Fruit fly (Drosophila melanogaster) whole organism: ENCODE measurements around the gene Dus3.

Experiments
- CG8478 ChIP-seq: fragments of >200 bp; optimal IDR thresholded peaks from 2 replicates; lab custom pipeline; 2018; ENCODE audit warnings: inconsistent platforms
- Dll ChIP-seq: fragments of >200 bp; optimal IDR thresholded peaks from 2 replicates; lab custom pipeline; 2017
- EcR ChIP-seq, 2 experiments: fragments of >200 bp; optimal IDR thresholded peaks; 2 replicates each; lab custom pipeline; 2017; ENCODE audit warnings: missing biosample characterization in 2 of 2, missing genetic modification characterization in 2 of 2, missing genetic modification reagents in 2 of 2
- pan ChIP-seq: fragments of >200 bp; optimal IDR thresholded peaks from 2 replicates; lab custom pipeline; 2017
- psq ChIP-seq: fragments of >200 bp; optimal IDR thresholded peaks from 2 replicates; lab custom pipeline; 2017
- usp ChIP-seq: fragments of >200 bp; optimal IDR thresholded peaks from 2 replicates; lab custom pipeline; 2017; ENCODE audit warnings: missing biosample characterization, missing genetic modification characterization, mixed read lengths

The Dus3 gene

dm6 chr2L:19758511-19759128 lies at the start of gene Dus3, which contains the start of gene CG10628:
Gene Dus3, plus strand, starts transcription at chr2L:19758879.
Gene CG10628, minus strand, starts transcription at chr2L:19758615.
- no peak for TF ChIP-seq usp (GFP tag; lab: Kevin White, UChicago)
- TF ChIP-seq CG8478: no peak
- TF ChIP-seq Dll (lab: Kevin White, UChicago): no peak
- no peak for TF ChIP-seq psq
- no peak for TF ChIP-seq EcR (GFP tag; optimal IDR thresholded peaks at IDR 0.05; lab: Kevin White, UChicago)
- no peak for TF ChIP-seq pan (lab: Kevin White, UChicago)

DNA sequence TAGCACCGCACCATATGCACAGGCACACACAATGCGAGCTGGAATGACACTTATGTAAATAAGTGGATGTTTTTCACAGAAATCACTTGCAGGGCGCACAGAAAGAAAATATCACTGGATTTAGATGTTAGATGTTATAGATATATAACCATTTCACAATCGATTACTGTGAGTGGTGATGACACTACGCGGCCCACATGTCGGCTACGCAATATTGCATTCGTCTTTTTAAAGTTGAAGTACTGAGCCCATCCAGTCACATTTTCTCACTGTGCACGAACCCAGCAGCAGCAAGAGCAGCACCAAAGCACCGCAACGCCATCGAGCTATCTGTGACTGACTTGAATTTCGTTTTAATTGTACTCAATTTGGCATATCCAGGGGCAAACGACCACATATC lies 36.2 kb upstream of the Dus3 start:
- no peak for TF ChIP-seq psq

- no peak for TF ChIP-seq pan (lab: Kevin White, UChicago)
- TF ChIP-seq CG8478: no peak
- TF ChIP-seq Dll (lab: Kevin White, UChicago): no peak
- TF ChIP-seq usp (GFP tag; lab: Kevin White, UChicago): no peak
- TF ChIP-seq psq: no peak
- TF ChIP-seq EcR (GFP tag; optimal IDR thresholded peaks at IDR 0.05; lab: Kevin White, UChicago): no peak
Measured at dm6 chr2L:19735635-19736109, 23.0 kb upstream of the Dus3 start, which contains the start of the genes CG10462 and Nf-YB. Gene CG10462, minus strand, starts transcription at chr2L:19735980. Gene Nf-YB, plus strand, starts transcription at chr2L:19736044.

- no peak for TF ChIP-seq usp (GFP tag; lab: Kevin White, UChicago)
- TF ChIP-seq psq: no peak
- TF ChIP-seq EcR (GFP tag; optimal IDR thresholded peaks at IDR 0.05; lab: Kevin White, UChicago): no peak
- no peak for TF ChIP-seq Dll (lab: Kevin White, UChicago)
- TF ChIP-seq pan (lab: Kevin White, UChicago): no peak
Measured at dm6 chr2L:19750571-19750970, 8.1 kb upstream of the Dus3 start.

DNA sequence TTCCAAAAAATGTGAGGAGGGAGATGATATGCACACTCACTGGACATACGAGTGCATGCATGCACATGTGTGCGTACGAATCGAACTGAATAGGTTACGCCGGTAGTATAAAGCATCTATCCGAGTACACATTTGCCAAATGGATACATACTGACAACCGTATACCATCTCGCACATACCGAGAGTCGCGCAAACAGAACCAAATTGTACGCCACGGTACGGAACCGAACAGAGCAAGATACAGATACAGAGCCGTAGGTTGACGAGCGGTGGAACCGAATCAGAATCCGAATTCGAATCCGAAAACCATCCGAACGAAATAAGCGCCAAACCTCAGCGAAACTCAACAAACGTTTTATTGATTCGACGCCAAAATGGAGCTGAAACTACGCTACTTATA lies 3.7 kb upstream of the Dus3 start:
- no peak for TF ChIP-seq pan (lab: Kevin White, UChicago)
- no peak for TF ChIP-seq EcR (GFP tag; optimal IDR thresholded peaks at IDR 0.05; lab: Kevin White, UChicago)
- TF ChIP-seq CG8478: no peak
- TF ChIP-seq Dll (lab: Kevin White, UChicago): no peak
- TF ChIP-seq psq: no peak
- TF ChIP-seq usp (GFP tag; lab: Kevin White, UChicago): no peak

- TF ChIP-seq Dll (lab: Kevin White, UChicago): no peak
- no peak for TF ChIP-seq CG8478
- TF ChIP-seq usp (GFP tag; lab: Kevin White, UChicago): no peak
- no peak for TF ChIP-seq pan (lab: Kevin White, UChicago)
- no peak for TF ChIP-seq EcR (GFP tag; optimal IDR thresholded peaks at IDR 0.05; lab: Kevin White, UChicago)
- TF ChIP-seq psq: no peak
Measured at dm6 chr2L:19756040-19756439, 2.6 kb upstream of the Dus3 start.

DNA sequence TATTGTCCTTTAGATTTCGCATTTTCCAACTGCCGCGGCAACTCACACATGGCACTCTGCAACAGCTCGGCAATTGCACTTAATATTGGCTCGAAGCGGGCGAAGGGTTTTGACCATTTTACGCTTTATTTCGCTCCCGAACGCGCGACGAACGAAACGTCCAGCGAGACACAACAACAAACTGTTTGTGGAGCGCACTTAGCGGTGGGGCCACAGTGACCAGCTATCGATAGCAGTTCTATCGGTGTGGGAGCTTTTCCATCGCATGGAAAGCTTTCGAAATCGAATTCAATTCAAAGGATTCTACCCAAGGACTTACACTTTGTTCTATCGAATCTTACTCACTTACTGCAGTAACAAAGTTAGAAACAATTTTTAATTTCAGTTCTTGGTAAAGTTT lies 2.0 kb upstream of the Dus3 start, which contains the start of gene CG10631:
TSS of gene CG10631 (minus strand) at position 189 of the 400 bp plus-strand sequence.
- TF ChIP-seq Dll (lab: Kevin White, UChicago): no peak
- TF ChIP-seq pan (lab: Kevin White, UChicago): no peak
- TF ChIP-seq CG8478: no peak
- no peak for TF ChIP-seq usp (GFP tag; lab: Kevin White, UChicago)
- TF ChIP-seq EcR (GFP tag; optimal IDR thresholded peaks at IDR 0.05; lab: Kevin White, UChicago): no peak
- no peak for TF ChIP-seq psq

dm6 chr2L:19763446-19763772 lies 4.7 kb downstream of the Dus3 start:
- TF ChIP-seq CG8478: no peak
- no peak for TF ChIP-seq Dll (lab: Kevin White, UChicago)
- no peak for TF ChIP-seq psq
- TF ChIP-seq pan (lab: Kevin White, UChicago): no peak
- no peak for TF ChIP-seq usp (GFP tag; lab: Kevin White, UChicago)
- TF ChIP-seq EcR (GFP tag; optimal IDR thresholded peaks at IDR 0.05; lab: Kevin White, UChicago): no peak

DNA sequence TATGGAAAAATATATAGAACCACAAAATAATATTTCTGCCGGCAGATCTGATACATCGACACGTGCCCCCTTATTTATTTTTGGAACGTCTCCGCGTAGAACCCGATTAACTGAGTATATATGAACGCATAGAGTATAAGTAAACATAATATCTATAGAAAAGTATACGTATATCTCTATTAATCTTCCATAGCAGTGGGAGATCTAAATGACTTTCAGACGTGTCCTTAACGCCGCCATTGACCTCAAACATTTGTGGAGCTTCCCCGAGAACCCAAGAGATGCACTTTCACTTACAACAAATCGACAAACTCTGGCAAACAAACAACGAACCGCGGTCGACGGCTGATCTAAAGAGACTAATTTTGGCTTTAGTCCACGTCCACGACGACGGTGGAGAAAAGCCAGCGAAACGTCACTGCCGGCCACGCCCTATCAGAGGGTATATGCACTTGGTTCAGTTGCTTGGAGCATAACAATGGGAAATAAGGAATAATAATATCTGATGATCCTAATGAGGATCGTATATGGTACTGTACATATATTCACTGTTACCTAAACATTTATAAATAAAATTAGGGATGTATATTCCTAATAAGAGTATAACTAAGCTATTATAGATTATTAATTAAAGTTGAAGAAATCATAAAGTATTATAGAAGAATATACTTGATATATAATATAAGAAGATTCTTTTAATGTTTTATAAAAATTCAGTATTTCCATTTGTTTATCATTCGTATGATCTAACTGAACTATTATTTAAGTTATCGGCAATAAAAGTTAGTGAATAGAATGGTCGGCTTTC lies 5.3 kb downstream of the Dus3 start, which contains the start of gene fbp:
TSS of gene fbp (minus strand) at position 364 of the 808 bp plus-strand sequence.
- no peak for TF ChIP-seq pan (lab: Kevin White, UChicago)
- no peak for TF ChIP-seq psq
- TF ChIP-seq Dll (lab: Kevin White, UChicago): no peak
- TF ChIP-seq CG8478: no peak
- no peak for TF ChIP-seq EcR (GFP tag; optimal IDR thresholded peaks at IDR 0.05; lab: Kevin White, UChicago)
- TF ChIP-seq usp (GFP tag; lab: Kevin White, UChicago): no peak

dm6 chr2L:19764581-19765136 lies 6.0 kb downstream of the Dus3 start:
- TF ChIP-seq usp (GFP tag; lab: Kevin White, UChicago): no peak
- no peak for TF ChIP-seq psq
- no peak for TF ChIP-seq Dll (lab: Kevin White, UChicago)
- no peak for TF ChIP-seq pan (lab: Kevin White, UChicago)
- TF ChIP-seq EcR (GFP tag; optimal IDR thresholded peaks at IDR 0.05; lab: Kevin White, UChicago): no peak
- TF ChIP-seq CG8478: no peak

DNA sequence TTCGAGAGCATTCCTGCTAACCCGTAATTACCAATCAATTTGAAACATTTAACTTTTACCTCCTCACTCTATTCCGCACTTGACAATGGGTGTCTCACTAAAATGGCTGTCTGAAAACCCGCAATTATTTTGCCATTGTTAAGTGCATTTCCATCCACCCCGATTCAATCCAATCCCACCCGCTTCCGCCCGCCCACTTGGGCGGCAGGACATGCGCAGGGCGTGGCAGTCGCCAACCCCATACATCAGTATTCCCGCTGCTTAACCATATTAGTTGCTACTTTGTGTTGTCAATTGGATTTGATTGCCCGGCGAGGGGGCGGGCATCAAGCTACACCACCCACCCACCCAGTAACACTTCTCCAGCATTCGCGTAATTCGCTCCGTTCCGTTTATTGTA lies 6.7 kb downstream of the Dus3 start:
- TF ChIP-seq Dll (lab: Kevin White, UChicago) (no peak), EcR (GFP tag; optimal IDR thresholded peaks at IDR 0.05; lab: Kevin White, UChicago) (no peak), psq (no peak), CG8478 (no peak), usp (GFP tag; lab: Kevin White, UChicago) (no peak), pan (lab: Kevin White, UChicago) (no peak)

dm6 chr2L:19768967-19769366 lies 10.3 kb downstream of the Dus3 start, which contains the start of gene bsh:
Gene bsh, minus strand, starts transcription at chr2L:19769067.
- TF ChIP-seq usp (GFP tag; lab: Kevin White, UChicago) (no peak), CG8478 (no peak), pan (lab: Kevin White, UChicago) (no peak), psq (no peak), Dll (lab: Kevin White, UChicago) (no peak), EcR (GFP tag; optimal IDR thresholded peaks at IDR 0.05; lab: Kevin White, UChicago) (no peak)
